Worm (Caenorhabditis elegans) whole organism, L4/young adult: ENCODE measurements around the gene F25E5.8.

Experiments used
- W03F9.2 ChIP-seq: fragments of 150-350 bp; optimal IDR thresholded peaks from 2 replicates; lab custom pipeline; 2014; ENCODE audit warnings: missing biosample characterization, missing genetic modification characterization
- dao-5 ChIP-seq: sonication (generic microtip); optimal IDR thresholded peaks from 2 replicates; lab custom pipeline; 2016; ENCODE audit warnings: missing genotype, missing genetic modification characterization, moderate library complexity, missing compliant biosample characterization
- him-1 ChIP-seq: sonication (generic microtip); optimal IDR thresholded peaks from 2 replicates; lab custom pipeline; 2016; ENCODE audit warnings: missing genotype, missing genetic modification reagents, missing genetic modification characterization, missing compliant biosample characterization

DNA sequence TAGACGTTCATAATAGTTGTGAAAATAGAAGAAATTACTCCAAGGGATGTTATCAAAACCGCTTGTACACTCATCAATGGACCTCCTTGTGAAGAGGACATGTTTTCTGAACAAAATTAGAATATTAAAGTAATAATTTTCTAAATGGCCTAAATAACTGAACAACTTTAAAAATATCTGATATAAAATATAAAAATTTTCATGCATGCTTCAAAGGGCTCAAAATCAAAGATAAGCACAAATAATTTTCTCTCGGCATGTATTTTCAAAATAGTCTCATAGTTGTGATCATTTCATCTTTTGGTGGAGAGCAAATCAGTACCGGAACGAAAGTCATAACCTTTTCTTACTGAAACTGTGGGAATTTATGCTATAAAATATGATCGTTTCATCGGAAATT lies 49.3 kb downstream of the F25E5.8 start, which contains the start of gene srbc-8:
- no peak for TF ChIP-seq him-1 (tag; lab: Kevin White, UChicago)
- TF ChIP-seq W03F9.2 (tag; lab: Kevin White, UChicago) = no peak
- TF ChIP-seq dao-5 (tag; lab: Kevin White, UChicago) = no peak
